Fruit fly (Drosophila melanogaster) whole organism, wandering third instar larva: Measurements from ENCODE around the gene rols.

ENCODE experiments used
- Dfd ChIP-seq: fragments of >200 bp; optimal IDR thresholded peaks from 2 replicates; lab custom pipeline; 2017; ENCODE audit warnings: missing biosample characterization, missing genetic modification characterization
- Hnf4 ChIP-seq: fragments of 200-800 bp; sonication (Bioruptor generic); optimal IDR thresholded peaks from 2 replicates; lab custom pipeline; 2016; ENCODE audit warnings: missing biosample characterization, mild to moderate bottlenecking, missing genetic modification characterization
- Hr78 ChIP-seq: fragments of >200 bp; optimal IDR thresholded peaks from 2 replicates; lab custom pipeline; 2017; ENCODE audit warnings: missing biosample characterization, missing genetic modification characterization
- N ChIP-seq: fragments of >200 bp; optimal IDR thresholded peaks from 2 replicates; lab custom pipeline; 2018; ENCODE audit warnings: missing biosample characterization, missing external identifiers, missing genetic modification characterization
- OdsH ChIP-seq: fragments of 200-800 bp; sonication (Bioruptor generic); optimal IDR thresholded peaks from 2 replicates; lab custom pipeline; 2016; ENCODE audit warnings: missing biosample characterization, mild to moderate bottlenecking, missing genetic modification characterization
- Rel ChIP-seq, 2 experiments: fragments of 200-800 bp; sonication (Bioruptor generic) in 1 of 2; optimal IDR thresholded peaks; 2 replicates in 1 of 2; 3 replicates in 1 of 2; lab custom pipeline; 2016 to 2019; ENCODE audit warnings: mild to moderate bottlenecking in 2 of 2, missing biosample characterization in 2 of 2, missing genetic modification characterization in 2 of 2, moderate library complexity in 1 of 2
- foxo ChIP-seq, 2 experiments: fragments of 200-800 bp; sonication (Bioruptor generic); optimal IDR thresholded peaks; 2 replicates in 1 of 2; 3 replicates in 1 of 2; lab custom pipeline; 2016 to 2017; ENCODE audit warnings: missing biosample characterization in 2 of 2, missing genetic modification characterization in 2 of 2
- h ChIP-seq: fragments of 200-800 bp; sonication (Bioruptor generic); optimal IDR thresholded peaks from 3 replicates; lab custom pipeline; 2016; ENCODE audit warnings: missing biosample characterization, mild to moderate bottlenecking, missing genetic modification characterization
- lola ChIP-seq: fragments of >200 bp; optimal IDR thresholded peaks from 2 replicates; lab custom pipeline; 2017; ENCODE audit warnings: missing biosample characterization, missing genetic modification characterization
- pan ChIP-seq: fragments of >200 bp; optimal IDR thresholded peaks from 2 replicates; lab custom pipeline; 2017
- tai ChIP-seq: sonication (Bioruptor generic); optimal IDR thresholded peaks from 2 replicates; lab custom pipeline; 2016; ENCODE audit warnings: missing biosample characterization, missing genetic modification characterization
- usp ChIP-seq: fragments of >200 bp; optimal IDR thresholded peaks from 2 replicates; lab custom pipeline; 2017; ENCODE audit warnings: missing biosample characterization, missing genetic modification characterization

dm6 chr3L:12109045-12109632 lies 44.5 kb upstream of the rols start:
- TF ChIP-seq tai (GFP tag; lab: Kevin White, UChicago) (no peak), h (no peak), Hr78 (GFP tag; lab: Kevin White, UChicago) (no peak), OdsH (no peak), N (GFP tag; lab: Kevin White, UChicago) (no peak), usp (GFP tag; lab: Kevin White, UChicago) (no peak), foxo (GFP tag; optimal IDR thresholded peaks at IDR 0.05; lab: Kevin White, UChicago) (no peak), Hnf4 (GFP tag; lab: Kevin White, UChicago) (no peak), Dfd (GFP tag; lab: Kevin White, UChicago) (no peak), pan (lab: Kevin White, UChicago) (no peak), Rel (GFP tag; optimal IDR thresholded peaks at IDR 0.05; lab: Kevin White, UChicago) (no peak), Rel (tag; optimal IDR thresholded peaks at IDR 0.05; lab: Kevin White, UChicago) (no peak), lola (no peak)
